Fruit fly (Drosophila melanogaster) whole organism, embryonic: Measurements from ENCODE around the gene CG11710.
A peak's percentile ranks its signal among the peaks of the same experiment; 100 is the strongest.

ENCODE experiments used
- B-H2 ChIP-seq: fragments of 200-800 bp; sonication (Bioruptor generic); optimal IDR thresholded peaks from 2 replicates; lab custom pipeline; 2018; ENCODE audit warnings: missing biosample characterization, mild to moderate bottlenecking, missing genetic modification characterization
- CG10431 ChIP-seq: fragments of 200-800 bp; sonication (Bioruptor generic); optimal IDR thresholded peaks from 3 replicates; lab custom pipeline; 2018; ENCODE audit warnings: missing biosample characterization, mild to moderate bottlenecking, missing genetic modification characterization
- CG10462 ChIP-seq: fragments of 200-800 bp; sonication (Bioruptor generic); optimal IDR thresholded peaks from 2 replicates; lab custom pipeline; 2016; ENCODE audit warnings: missing biosample characterization, missing genetic modification characterization
- CG10979 ChIP-seq: fragments of 200-800 bp; sonication (Bioruptor generic); optimal IDR thresholded peaks from 2 replicates; lab custom pipeline; 2018; ENCODE audit warnings: missing biosample characterization, mild to moderate bottlenecking, missing genetic modification characterization, moderate library complexity
- CG11723 ChIP-seq: fragments of 200-800 bp; sonication (Bioruptor generic); optimal IDR thresholded peaks from 2 replicates; lab custom pipeline; 2017; ENCODE audit warnings: missing biosample characterization, mild to moderate bottlenecking, missing genetic modification characterization
- CG12071 ChIP-seq: fragments of 200-800 bp; sonication (Bioruptor generic); optimal IDR thresholded peaks from 3 replicates; lab custom pipeline; 2018; ENCODE audit warnings: missing biosample characterization, mild to moderate bottlenecking, missing genetic modification characterization
- CG14441 ChIP-seq: fragments of 200-800 bp; sonication (Bioruptor generic); IDR thresholded peaks from 2 replicates; pipeline ENCODE4 v1.3.6; 2022; ENCODE audit warnings: missing biosample characterization, missing genetic modification characterization
- CG1529 ChIP-seq: fragments of 200-800 bp; sonication (Bioruptor generic); optimal IDR thresholded peaks from 3 replicates; lab custom pipeline; 2018; ENCODE audit warnings: missing biosample characterization, missing genetic modification characterization
- CG17186 ChIP-seq: fragments of 200-800 bp; sonication (Bioruptor generic); optimal IDR thresholded peaks from 3 replicates; lab custom pipeline; 2017; ENCODE audit warnings: missing biosample characterization, missing genetic modification reagents, missing genetic modification characterization
- CG17359 ChIP-seq: fragments of 200-800 bp; sonication (Bioruptor generic); optimal IDR thresholded peaks from 3 replicates; lab custom pipeline; 2018; ENCODE audit warnings: missing biosample characterization, mild to moderate bottlenecking, missing genetic modification characterization, moderate library complexity
- CG17612 ChIP-seq: fragments of 200-800 bp; sonication (Bioruptor generic); IDR thresholded peaks from 2 replicates; pipeline ENCODE4 v1.3.6; 2022; ENCODE audit warnings: missing biosample characterization, missing genetic modification characterization
- CG5180 ChIP-seq: fragments of 200-800 bp; sonication (Bioruptor generic); optimal IDR thresholded peaks from 3 replicates; lab custom pipeline; 2017; ENCODE audit warnings: missing biosample characterization, missing genetic modification characterization, mild to moderate bottlenecking, moderate library complexity, missing genetic modification reagents
- CG7357 ChIP-seq: fragments of 200-800 bp; sonication (Bioruptor generic); IDR thresholded peaks from 3 replicates; pipeline ENCODE4 v1.3.6; 2022; ENCODE audit warnings: missing biosample characterization, missing genetic modification characterization
- CG7963 ChIP-seq: fragments of 200-800 bp; sonication (Bioruptor generic); IDR thresholded peaks from 3 replicates; pipeline ENCODE4 v1.3.6; 2022; ENCODE audit warnings: missing biosample characterization, missing genetic modification characterization; ENCODE audit not compliant: partially characterized antibody
- CoRest ChIP-seq: fragments of 200-800 bp; sonication (Bioruptor generic); optimal IDR thresholded peaks from 3 replicates; lab custom pipeline; 2018; ENCODE audit warnings: missing biosample characterization, mild to moderate bottlenecking, missing genetic modification characterization, moderate library complexity
- Dek ChIP-seq: fragments of 200-800 bp; sonication (Bioruptor generic); optimal IDR thresholded peaks from 3 replicates; lab custom pipeline; 2019; ENCODE audit warnings: missing biosample characterization, mild to moderate bottlenecking, missing genetic modification characterization, moderate library complexity
- Dip3 ChIP-seq: fragments of 200-800 bp; sonication (Bioruptor generic); optimal IDR thresholded peaks from 3 replicates; lab custom pipeline; 2016; ENCODE audit warnings: missing biosample characterization, missing genetic modification characterization
- Fer3 ChIP-seq: fragments of 200-800 bp; sonication (Bioruptor generic); optimal IDR thresholded peaks from 2 replicates; lab custom pipeline; 2018; ENCODE audit warnings: missing biosample characterization, mild to moderate bottlenecking, missing genetic modification characterization, moderate library complexity
- H15 ChIP-seq: fragments of 200-800 bp; sonication (Bioruptor generic); IDR thresholded peaks from 3 replicates; pipeline ENCODE4 v1.3.6; 2022; ENCODE audit warnings: missing biosample characterization, missing genetic modification characterization
- HLH54F ChIP-seq: fragments of 200-800 bp; sonication (Bioruptor generic); optimal IDR thresholded peaks from 3 replicates; lab custom pipeline; 2016; ENCODE audit warnings: missing biosample characterization, missing genetic modification characterization
- HLHmδ ChIP-seq: fragments of 200-800 bp; sonication (Bioruptor generic); optimal IDR thresholded peaks from 2 replicates; lab custom pipeline; 2018; ENCODE audit warnings: missing biosample characterization, mild to moderate bottlenecking, missing genetic modification characterization, moderate library complexity
- Hr3 ChIP-seq: fragments of 200-800 bp; sonication (Bioruptor generic); optimal IDR thresholded peaks from 3 replicates; lab custom pipeline; 2016; ENCODE audit warnings: missing biosample characterization, missing genetic modification characterization
- Kr ChIP-seq: fragments of 200-800 bp; sonication (Bioruptor generic); optimal IDR thresholded peaks from 2 replicates; lab custom pipeline; 2017; ENCODE audit warnings: missing biosample characterization, mild to moderate bottlenecking, missing genetic modification characterization
- Myb ChIP-seq: fragments of 200-800 bp; sonication (Bioruptor generic); optimal IDR thresholded peaks from 2 replicates; lab custom pipeline; 2016; ENCODE audit warnings: missing biosample characterization, missing genetic modification characterization
- Neu2 ChIP-seq: fragments of 200-800 bp; sonication (Bioruptor generic); optimal IDR thresholded peaks from 3 replicates; lab custom pipeline; 2016; ENCODE audit warnings: missing biosample characterization, missing genetic modification characterization, borderline replicate concordance
- Nf-YB ChIP-seq: fragments of 200-800 bp; sonication (Bioruptor generic); optimal IDR thresholded peaks from 3 replicates; lab custom pipeline; 2019; ENCODE audit warnings: missing biosample characterization, mild to moderate bottlenecking, missing genetic modification characterization, moderate library complexity
- Rfx ChIP-seq: fragments of 200-800 bp; sonication (Bioruptor generic); IDR thresholded peaks from 2 replicates; pipeline ENCODE4 v1.3.6; 2022; ENCODE audit warnings: missing biosample characterization, missing genetic modification characterization
- Six4 ChIP-seq: fragments of 200-800 bp; sonication (Bioruptor generic); optimal IDR thresholded peaks from 2 replicates; lab custom pipeline; 2016; ENCODE audit warnings: missing biosample characterization, missing genetic modification characterization
- Spps ChIP-seq: fragments of 200-800 bp; sonication (Bioruptor generic); optimal IDR thresholded peaks from 2 replicates; lab custom pipeline; 2018; ENCODE audit warnings: missing biosample characterization, mild to moderate bottlenecking, missing genetic modification characterization
- bsh ChIP-seq, 2 experiments: fragments of 200-800 bp; sonication (Bioruptor generic); optimal IDR thresholded peaks; 2 replicates each; lab custom pipeline; 2017 to 2018; ENCODE audit warnings: mild to moderate bottlenecking in 2 of 2, missing biosample characterization in 2 of 2, missing genetic modification characterization in 2 of 2, moderate library complexity in 1 of 2
- cad ChIP-seq: fragments of >200 bp; optimal IDR thresholded peaks from 2 replicates; lab custom pipeline; 2017; ENCODE audit warnings: missing biosample characterization, missing genetic modification characterization
- cas ChIP-seq: fragments of 200-800 bp; sonication (Bioruptor generic); IDR thresholded peaks from 2 replicates; pipeline ENCODE4 v1.3.6; 2022; ENCODE audit warnings: missing biosample characterization, missing genetic modification characterization
- chm ChIP-seq: fragments of 200-800 bp; sonication (Bioruptor generic); IDR thresholded peaks from 2 replicates; pipeline ENCODE4 v1.3.6; 2022; ENCODE audit warnings: missing biosample characterization, missing genetic modification characterization
- crc ChIP-seq: fragments of 200-800 bp; sonication (Bioruptor generic); optimal IDR thresholded peaks from 2 replicates; lab custom pipeline; 2016; ENCODE audit warnings: missing biosample characterization, missing genetic modification characterization
- cwo ChIP-seq: fragments of 200-800 bp; sonication (Bioruptor generic); optimal IDR thresholded peaks from 3 replicates; lab custom pipeline; 2017; ENCODE audit warnings: missing biosample characterization, missing genetic modification characterization, mild to moderate bottlenecking, moderate library complexity, missing genetic modification reagents
- dimm ChIP-seq: fragments of 200-800 bp; sonication (Bioruptor generic); IDR thresholded peaks from 2 replicates; pipeline ENCODE4 v1.3.6; 2022; ENCODE audit warnings: missing biosample characterization, missing genetic modification characterization
- dysf ChIP-seq: fragments of 200-800 bp; sonication (Bioruptor generic); IDR thresholded peaks from 3 replicates; pipeline ENCODE4 v1.3.6; 2022; ENCODE audit warnings: missing biosample characterization, missing genetic modification characterization
- ems ChIP-seq: fragments of 200-800 bp; sonication (Bioruptor generic); optimal IDR thresholded peaks from 3 replicates; lab custom pipeline; 2016; ENCODE audit warnings: missing biosample characterization, missing genetic modification characterization
- fd3F ChIP-seq: fragments of 200-800 bp; sonication (Bioruptor generic); optimal IDR thresholded peaks from 2 replicates; lab custom pipeline; 2018; ENCODE audit warnings: missing biosample characterization, mild to moderate bottlenecking, missing genetic modification characterization, moderate library complexity
- h ChIP-seq: fragments of >200 bp; optimal IDR thresholded peaks from 2 replicates; lab custom pipeline; 2017
- hb ChIP-seq: fragments of 200-800 bp; sonication (Bioruptor generic); IDR thresholded peaks from 3 replicates; pipeline ENCODE4 v1.3.6; 2022; ENCODE audit warnings: missing biosample characterization, missing genetic modification characterization; ENCODE audit not compliant: partially characterized antibody
- klu ChIP-seq: fragments of 200-800 bp; sonication (Bioruptor generic); IDR thresholded peaks from 2 replicates; pipeline ENCODE4 v1.3.6; 2022; ENCODE audit warnings: missing biosample characterization, missing genetic modification characterization
- nerfin-1 ChIP-seq: fragments of 200-800 bp; sonication (Bioruptor generic); optimal IDR thresholded peaks from 3 replicates; lab custom pipeline; 2019; ENCODE audit warnings: missing biosample characterization, mild to moderate bottlenecking, missing genetic modification characterization, moderate library complexity
- odd ChIP-seq: fragments of 200-800 bp; sonication (Bioruptor generic); optimal IDR thresholded peaks from 2 replicates; lab custom pipeline; 2017; ENCODE audit warnings: missing biosample characterization, mild to moderate bottlenecking, missing genetic modification characterization
- onecut ChIP-seq: fragments of 200-800 bp; sonication (Bioruptor generic); IDR thresholded peaks from 2 replicates; pipeline ENCODE4 v1.3.6; 2022; ENCODE audit warnings: missing biosample characterization, missing genetic modification characterization
- pita ChIP-seq: fragments of 200-800 bp; sonication (Bioruptor generic); optimal IDR thresholded peaks from 2 replicates; lab custom pipeline; 2017; ENCODE audit warnings: missing biosample characterization, mild to moderate bottlenecking, missing genetic modification characterization
- ranshi ChIP-seq: fragments of 200-800 bp; sonication (Bioruptor generic); IDR thresholded peaks from 2 replicates; pipeline ENCODE4 v1.3.6; 2022; ENCODE audit warnings: missing biosample characterization, missing genetic modification characterization
- ssp ChIP-seq: fragments of 200-800 bp; sonication (Bioruptor generic); IDR thresholded peaks from 2 replicates; pipeline ENCODE4 v1.3.6; 2022; ENCODE audit warnings: missing biosample characterization, missing genetic modification characterization
- unc-4 ChIP-seq: fragments of 200-800 bp; sonication (Bioruptor generic); IDR thresholded peaks from 2 replicates; pipeline ENCODE4 v1.3.6; 2022; ENCODE audit warnings: missing biosample characterization, missing genetic modification characterization; ENCODE audit not compliant: partially characterized antibody
- wor ChIP-seq: fragments of 200-800 bp; sonication (Bioruptor generic); IDR thresholded peaks from 2 replicates; pipeline ENCODE4 v1.3.6; 2022; ENCODE audit warnings: missing biosample characterization, missing genetic modification characterization

Gene CG11710

dm6 chrX:20429482-20430204 lies at the start of gene CG11710, which contains the start of gene mal (continued):
- TF ChIP-seq bsh (GFP tag; optimal IDR thresholded peaks at IDR 0.05; lab: Kevin White, UChicago) (peak; percentile 40 to 69), Spps (tag; lab: Kevin White, UChicago) (peak; percentile 52), CG17612 (GFP tag; lab: Robert Waterston, UW) (no peak), nerfin-1 (tag; lab: Kevin White, UChicago) (peak; percentile 77), Six4 (GFP tag; lab: Kevin White, UChicago) (peak; percentile 81), chm (GFP tag; lab: Robert Waterston, UW) (no peak), odd (GFP tag; lab: Kevin White, UChicago) (no peak), B-H2 (GFP tag; lab: Kevin White, UChicago) (peak; percentile 68), Hr3 (peak; percentile 57), CG1529 (GFP tag; lab: Kevin White, UChicago) (no peak), Dip3 (peak; percentile 84), CG7963 (GFP tag; lab: Robert Waterston, UW) (no peak), CoRest (tag; lab: Kevin White, UChicago) (peak; percentile 84), Myb (peak; percentile 47), klu (GFP tag; lab: Robert Waterston, UW) (peak; percentile 80), Kr (no peak), CG7357 (peak; percentile 71), cwo (GFP tag; lab: Kevin White, UChicago) (peak; percentile 73), CG11723 (GFP tag; lab: Kevin White, UChicago) (no peak), ranshi (GFP tag; lab: Robert Waterston, UW) (peak; percentile 60; the same call in 1 of the 2 replicates), Rfx (GFP tag; lab: Robert Waterston, UW) (peak; percentile 84), CG17359 (peak; percentile 81), unc-4 (GFP tag; lab: Robert Waterston, UW) (peak; percentile 37; the same call in 1 of the 2 replicates), h (lab: Kevin White, UChicago) (no peak), onecut (GFP tag; lab: Robert Waterston, UW) (peak; percentile 71), HLH54F (GFP tag; lab: Kevin White, UChicago) (peak; percentile 77), cas (GFP tag; lab: Robert Waterston, UW) (no peak), CG10431 (GFP tag; lab: Kevin White, UChicago) (no peak), hb (GFP tag; lab: Robert Waterston, UW) (no peak), ems (peak; percentile 72), Neu2 (no peak), CG17186 (GFP tag; lab: Kevin White, UChicago) (peak; percentile 0), H15 (GFP tag; lab: Robert Waterston, UW) (peak; percentile 64; the same call in 2 of the 3 replicates), dimm (0 out of 2 replicates have a peak, but pooled peaks have one; percentile 33), Dek (tag; lab: Kevin White, UChicago) (peak; percentile 65), CG14441 (GFP tag; lab: Robert Waterston, UW) (peak; percentile 71), pita (GFP tag; lab: Kevin White, UChicago) (no peak), dysf (GFP tag; lab: Robert Waterston, UW) (peak; percentile 91), CG5180 (GFP tag; lab: Kevin White, UChicago) (no peak), CG10462 (peak; percentile 43), CG12071 (GFP tag; lab: Kevin White, UChicago) (no peak), ssp (GFP tag; lab: Robert Waterston, UW) (peak; percentile 69), HLHmδ (GFP tag; lab: Kevin White, UChicago) (no peak), CG10979 (tag; lab: Kevin White, UChicago) (peak; percentile 83), cad (no peak), Nf-YB (peak; percentile 33), crc (GFP tag; lab: Kevin White, UChicago) (peak; percentile 50), fd3F (GFP tag; lab: Kevin White, UChicago) (peak; percentile 64), wor (GFP tag; lab: Robert Waterston, UW) (peak; percentile 62), Fer3 (tag; lab: Kevin White, UChicago) (peak; percentile 84)
